Worm (Caenorhabditis elegans): ENCODE results near the gene F58D2.2.

The F58D2.2 gene

DNA sequence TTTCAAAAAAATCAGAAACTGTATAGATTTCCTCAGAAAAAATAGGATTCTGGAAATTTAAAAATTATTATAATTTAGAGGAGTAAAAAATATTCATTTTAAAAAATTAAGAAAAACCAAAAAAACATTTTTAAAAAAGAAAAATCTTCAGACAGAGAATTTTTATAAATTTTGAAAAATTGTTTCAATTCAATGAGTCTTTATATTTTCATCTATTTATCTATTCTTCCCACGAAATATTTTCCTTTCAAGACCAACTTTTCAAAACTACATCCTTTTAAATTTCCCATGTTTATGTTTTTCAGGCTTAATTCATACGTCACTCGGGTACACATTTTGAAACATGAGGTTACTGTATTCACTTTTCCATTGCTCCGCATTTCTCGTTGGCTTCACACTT is 19.3 kb upstream of the F58D2.2 start, which contains the start of gene nas-14:
Gene nas-14 (plus strand): TSS at position 301 of the 400 bp plus-strand sequence.
- TF ChIP-seq die-1 (tag; optimal IDR thresholded peaks at IDR 0.05), result no peak
- TF ChIP-seq ccch-3 (GFP tag; optimal IDR thresholded peaks at IDR 0.05), result no peak
- no peak for TF ChIP-seq B0035.1 (tag; optimal IDR thresholded peaks at IDR 0.05)
- no peak for TF ChIP-seq ztf-18 (tag; optimal IDR thresholded peaks at IDR 0.05)
- TF ChIP-seq pbrm-1 (GFP tag; IDR thresholded peaks at IDR 0.05), result no peak
- no peak for TF ChIP-seq C17E4.6 (GFP tag; IDR thresholded peaks at IDR 0.05)
- no peak for TF ChIP-seq atf-7 (tag; optimal IDR thresholded peaks at IDR 0.05)
- TF ChIP-seq unc-62 (GFP tag; optimal IDR thresholded peaks at IDR 0.05), result no peak
- TF ChIP-seq lin-26 (GFP tag; IDR thresholded peaks at IDR 0.05), result no peak
- no peak for TF ChIP-seq unc-130 (GFP tag; optimal IDR thresholded peaks at IDR 0.05)
- no peak for TF ChIP-seq attf-5 (GFP tag; optimal IDR thresholded peaks at IDR 0.05)
- no peak for TF ChIP-seq F37B4.10 (GFP tag; IDR thresholded peaks at IDR 0.05)

DNA sequence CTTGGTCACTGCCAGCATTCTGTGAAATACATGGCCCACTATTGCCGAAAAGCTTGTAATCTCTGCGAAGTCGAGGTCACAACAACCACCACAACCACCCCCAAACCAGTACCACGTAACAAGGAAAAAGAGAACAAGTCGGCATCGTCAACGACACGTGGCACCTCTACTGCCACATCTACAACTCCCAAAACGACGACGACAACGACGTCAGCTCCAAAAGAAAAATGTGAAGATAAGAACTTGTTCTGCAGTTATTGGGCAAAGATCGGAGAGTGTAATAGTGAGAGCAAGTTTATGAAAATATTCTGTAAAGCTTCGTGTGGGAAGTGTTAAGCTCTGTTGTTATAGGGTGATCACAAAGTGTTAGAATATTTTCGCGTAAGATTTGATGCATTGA is 16.2 kb upstream of the F58D2.2 start:
- TF ChIP-seq pbrm-1 (GFP tag; IDR thresholded peaks at IDR 0.05), result no peak
- no peak for TF ChIP-seq ztf-6 (GFP tag; IDR thresholded peaks at IDR 0.05)
- TF ChIP-seq ztf-18 (tag; optimal IDR thresholded peaks at IDR 0.05), result no peak

DNA sequence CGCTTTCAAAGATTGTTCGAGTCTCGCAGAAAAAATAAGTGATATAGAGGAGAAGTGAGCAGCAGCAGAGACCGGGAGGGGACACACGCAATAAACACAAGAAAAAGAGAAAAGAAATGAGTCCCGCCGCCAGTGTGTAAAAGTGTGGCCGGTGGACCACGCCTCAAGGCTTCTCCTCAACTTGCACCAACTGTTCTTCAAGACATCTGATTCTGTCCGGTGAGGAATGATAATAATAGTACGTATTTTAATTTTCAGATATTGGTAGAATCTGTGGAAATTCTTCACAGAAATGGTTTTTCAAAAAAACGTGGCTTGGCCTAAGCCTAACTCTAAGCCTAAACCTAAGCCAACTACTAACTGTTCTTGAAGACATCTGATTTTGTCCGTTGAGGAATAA is 10.3 kb upstream of the F58D2.2 start, which contains the start of gene lev-1:
Gene lev-1 (minus strand): TSS at position 101 of the 400 bp plus-strand sequence.
- no peak for TF ChIP-seq bed-2 (GFP tag; IDR thresholded peaks at IDR 0.05)
- TF ChIP-seq egl-18 (GFP tag; IDR thresholded peaks at IDR 0.05), result no peak
- no peak for TF ChIP-seq ets-4 (GFP tag; optimal IDR thresholded peaks at IDR 0.05)
- no peak for TF ChIP-seq gei-17 (GFP tag; optimal IDR thresholded peaks at IDR 0.05)
- no peak for TF ChIP-seq F57A8.1 (GFP tag; optimal IDR thresholded peaks at IDR 0.05)
- no peak for TF ChIP-seq ceh-58 (GFP tag; IDR thresholded peaks at IDR 0.05)
- TF ChIP-seq aptf-2 (GFP tag; conservative IDR thresholded peaks at IDR 0.05), result no peak
- no peak for TF ChIP-seq unc-62 (GFP tag; optimal IDR thresholded peaks at IDR 0.05)
- TF ChIP-seq ztf-28 (GFP tag; IDR thresholded peaks at IDR 0.05), result no peak
- no peak for TF ChIP-seq madf-8 (GFP tag; conservative IDR thresholded peaks at IDR 0.05)
- no peak for TF ChIP-seq ceh-91 (GFP tag; IDR thresholded peaks at IDR 0.05)
- no peak for TF ChIP-seq zfh-2 (GFP tag; conservative IDR thresholded peaks at IDR 0.05)
- TF ChIP-seq ZK185.1 (tag; optimal IDR thresholded peaks at IDR 0.05; ENCODE audit: poor library complexity, severe bottlenecking), result no peak

DNA sequence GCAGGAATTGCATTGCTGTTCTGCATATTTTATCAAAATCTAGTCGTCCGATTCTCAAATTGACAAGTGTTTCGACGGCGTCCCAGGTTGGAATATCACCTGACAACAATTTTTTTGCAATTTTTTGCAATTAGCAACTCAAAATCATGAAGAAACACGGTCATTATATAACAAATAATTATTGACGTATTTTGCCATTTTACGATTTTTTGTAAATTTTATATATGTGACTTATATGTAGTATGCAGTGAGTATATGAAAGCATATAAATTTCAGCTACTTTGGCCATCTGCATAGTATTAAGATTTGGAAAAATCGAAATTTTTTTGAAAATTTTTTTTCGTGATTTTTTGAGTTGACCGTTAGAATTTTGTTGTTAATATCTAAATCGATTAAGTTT is 8.8 kb upstream of the F58D2.2 start, which contains the start of gene F58D2.3:
Gene F58D2.3 (minus strand): TSS at position 101 of the 400 bp plus-strand sequence.
- TF ChIP-seq mes-4 (tag; optimal IDR thresholded peaks at IDR 0.05), result no peak
- TF ChIP-seq repo-1 (tag; optimal IDR thresholded peaks at IDR 0.05), result no peak
- TF ChIP-seq egl-18 (GFP tag; IDR thresholded peaks at IDR 0.05), result no peak
- TF ChIP-seq ztf-28 (GFP tag; IDR thresholded peaks at IDR 0.05), result no peak
- no peak for TF ChIP-seq attf-3 (GFP tag; conservative IDR thresholded peaks at IDR 0.05)
- TF ChIP-seq F23B12.7 (tag; optimal IDR thresholded peaks at IDR 0.05; ENCODE audit: insufficient read depth), result no peak
- no peak for TF ChIP-seq ztf-3 (GFP tag; optimal IDR thresholded peaks at IDR 0.05)
- TF ChIP-seq B0261.1 (tag; optimal IDR thresholded peaks at IDR 0.05), result no peak
- TF ChIP-seq cebp-1 (GFP tag; IDR thresholded peaks at IDR 0.05), result no peak
- no peak for TF ChIP-seq cebp-1 (tag; optimal IDR thresholded peaks at IDR 0.05)
- TF ChIP-seq mxl-1 (tag; optimal IDR thresholded peaks at IDR 0.05), result no peak
- TF ChIP-seq lin-54 (GFP tag; optimal IDR thresholded peaks at IDR 0.05), result no peak
- no peak for TF ChIP-seq B0019.2 (GFP tag; conservative IDR thresholded peaks at IDR 0.05)
- TF ChIP-seq lag-1 (GFP tag; IDR thresholded peaks at IDR 0.05), result no peak
- no peak for TF ChIP-seq egl-44 (GFP tag; IDR thresholded peaks at IDR 0.05)
- no peak for TF ChIP-seq ceh-79 (tag; optimal IDR thresholded peaks at IDR 0.05)
- no peak for TF ChIP-seq aptf-3 (GFP tag; IDR thresholded peaks at IDR 0.05)
- no peak for TF ChIP-seq ekl-4 (GFP tag; IDR thresholded peaks at IDR 0.05)
- TF ChIP-seq ets-4 (GFP tag; optimal IDR thresholded peaks at IDR 0.05), result no peak

Measured in whole organism, young adult.